Fruit fly (Drosophila melanogaster): ENCODE measurements around the gene CkIIalpha-i3.

- TF ChIP-seq Blimp-1 (GFP tag; optimal IDR thresholded peaks at IDR 0.05), result no peak
- TF ChIP-seq Eip75B (GFP tag; optimal IDR thresholded peaks at IDR 0.05), result no peak
- no peak for TF ChIP-seq Hr39 (GFP tag; optimal IDR thresholded peaks at IDR 0.05)
- no peak for TF ChIP-seq CG6808 (GFP tag; optimal IDR thresholded peaks at IDR 0.05)
- TF ChIP-seq CG3032 (tag; optimal IDR thresholded peaks at IDR 0.05), result no peak
- TF ChIP-seq CG31627 (GFP tag; optimal IDR thresholded peaks at IDR 0.05), result no peak
Observed at dm6 chr3L:744290-744804, 33.9 kb upstream of the CkIIalpha-i3 start.

Data from whole organism, prepupa.